Fruit fly (Drosophila melanogaster) whole organism, embryonic: ENCODE data around the gene CG42835.

Experiments used
- Adf1 ChIP-seq: fragments of 200-800 bp; sonication (Bioruptor generic); IDR thresholded peaks from 2 replicates; pipeline ENCODE4 v1.3.6; 2022; ENCODE audit warnings: missing biosample characterization, missing genetic modification characterization
- B-H2 ChIP-seq: fragments of 200-800 bp; sonication (Bioruptor generic); optimal IDR thresholded peaks from 2 replicates; lab custom pipeline; 2018; ENCODE audit warnings: missing biosample characterization, mild to moderate bottlenecking, missing genetic modification characterization
- C15 ChIP-seq: fragments of 200-800 bp; sonication (Bioruptor generic); IDR thresholded peaks from 3 replicates; pipeline ENCODE4 v1.3.6; 2022; ENCODE audit warnings: missing biosample characterization, missing genetic modification characterization
- CG10565 ChIP-seq: fragments of 200-800 bp; sonication (Bioruptor generic); optimal IDR thresholded peaks from 3 replicates; lab custom pipeline; 2016; ENCODE audit warnings: missing biosample characterization, mild to moderate bottlenecking, missing genetic modification characterization
- CG11247 ChIP-seq: fragments of 200-800 bp; sonication (Bioruptor generic); IDR thresholded peaks from 2 replicates; pipeline ENCODE4 v1.3.6; 2022; ENCODE audit warnings: missing biosample characterization, missing genetic modification characterization
- CG11723 ChIP-seq: fragments of 200-800 bp; sonication (Bioruptor generic); optimal IDR thresholded peaks from 2 replicates; lab custom pipeline; 2017; ENCODE audit warnings: missing biosample characterization, mild to moderate bottlenecking, missing genetic modification characterization
- CG12219 ChIP-seq: fragments of 200-800 bp; sonication (Bioruptor generic); optimal IDR thresholded peaks from 3 replicates; lab custom pipeline; 2018; ENCODE audit warnings: missing biosample characterization, mild to moderate bottlenecking, missing genetic modification characterization
- CG12659 ChIP-seq: fragments of 200-800 bp; sonication (Bioruptor generic); optimal IDR thresholded peaks from 3 replicates; lab custom pipeline; 2017; ENCODE audit warnings: mild to moderate bottlenecking, missing biosample characterization, missing genetic modification reagents, missing genetic modification characterization
- CG13894 ChIP-seq: fragments of 200-800 bp; sonication (Bioruptor generic); optimal IDR thresholded peaks from 3 replicates; lab custom pipeline; 2018; ENCODE audit warnings: missing biosample characterization, mild to moderate bottlenecking, missing genetic modification characterization, moderate library complexity
- CG14014 ChIP-seq: fragments of 200-800 bp; sonication (Bioruptor generic); IDR thresholded peaks from 2 replicates; pipeline ENCODE4 v1.3.6; 2022; ENCODE audit warnings: missing biosample characterization, missing genetic modification characterization
- CG14667 ChIP-seq: fragments of 200-800 bp; sonication (Bioruptor generic); IDR thresholded peaks from 2 replicates; pipeline ENCODE4 v1.3.6; 2022; ENCODE audit warnings: missing biosample characterization, missing genetic modification characterization
- CG2129 ChIP-seq: fragments of 200-800 bp; sonication (Bioruptor generic); IDR thresholded peaks from 2 replicates; pipeline ENCODE4 v1.3.6; 2022; ENCODE audit warnings: missing biosample characterization, missing genetic modification characterization; ENCODE audit not compliant: partially characterized antibody
- CG3407 ChIP-seq: fragments of 200-800 bp; sonication (Bioruptor generic); optimal IDR thresholded peaks from 2 replicates; lab custom pipeline; 2018; ENCODE audit warnings: missing biosample characterization, mild to moderate bottlenecking, missing genetic modification characterization
- CG34422 ChIP-seq: fragments of 200-800 bp; sonication (Bioruptor generic); IDR thresholded peaks from 3 replicates; pipeline ENCODE4 v1.3.6; 2022; ENCODE audit warnings: missing biosample characterization, missing genetic modification characterization
- CG3838 ChIP-seq: fragments of 200-800 bp; sonication (Bioruptor generic); optimal IDR thresholded peaks from 3 replicates; lab custom pipeline; 2016; ENCODE audit warnings: missing biosample characterization, missing genetic modification characterization
- CG4360 ChIP-seq: fragments of 200-800 bp; sonication (Bioruptor generic); IDR thresholded peaks from 2 replicates; pipeline ENCODE4 v1.3.6; 2022; ENCODE audit warnings: missing biosample characterization, missing genetic modification characterization
- CG5245 ChIP-seq: fragments of 200-800 bp; sonication (Bioruptor generic); optimal IDR thresholded peaks from 3 replicates; lab custom pipeline; 2016; ENCODE audit warnings: missing biosample characterization, missing genetic modification characterization
- CG6854 ChIP-seq: fragments of 200-800 bp; sonication (Bioruptor generic); optimal IDR thresholded peaks from 3 replicates; lab custom pipeline; 2017; ENCODE audit warnings: missing biosample characterization, mild to moderate bottlenecking, missing genetic modification characterization
- CG7839 ChIP-seq: fragments of 200-800 bp; sonication (Bioruptor generic); optimal IDR thresholded peaks from 3 replicates; lab custom pipeline; 2018; ENCODE audit warnings: missing biosample characterization, mild to moderate bottlenecking, missing genetic modification characterization, moderate library complexity
- CG9727 ChIP-seq: fragments of 200-800 bp; sonication (Bioruptor generic); optimal IDR thresholded peaks from 3 replicates; lab custom pipeline; 2017; ENCODE audit warnings: missing biosample characterization, mild to moderate bottlenecking, missing genetic modification characterization
- CTCF ChIP-seq: fragments of 200-800 bp; sonication (Bioruptor generic); optimal IDR thresholded peaks from 2 replicates; lab custom pipeline; 2017; ENCODE audit warnings: missing biosample characterization, mild to moderate bottlenecking, missing genetic modification characterization, moderate library complexity
- CrebB ChIP-seq: fragments of 200-800 bp; sonication (Bioruptor generic); optimal IDR thresholded peaks from 3 replicates; lab custom pipeline; 2018; ENCODE audit warnings: missing biosample characterization, mild to moderate bottlenecking, missing genetic modification characterization
- Deaf1 ChIP-seq: fragments of 200-800 bp; optimal IDR thresholded peaks from 3 replicates; lab custom pipeline; 2019; ENCODE audit warnings: missing biosample characterization, mild to moderate bottlenecking, missing genetic modification characterization, moderate library complexity
- Dp ChIP-seq: fragments of 200-800 bp; sonication (Bioruptor generic); optimal IDR thresholded peaks from 2 replicates; lab custom pipeline; 2018; ENCODE audit warnings: missing biosample characterization, mild to moderate bottlenecking, missing genetic modification characterization, moderate library complexity
- E2f1 ChIP-seq: fragments of 200-800 bp; sonication (Bioruptor generic); IDR thresholded peaks from 2 replicates; pipeline ENCODE4 v1.3.6; 2022; ENCODE audit warnings: missing biosample characterization, missing genetic modification characterization
- Gug ChIP-seq: fragments of 200-800 bp; sonication (Bioruptor generic); IDR thresholded peaks from 4 replicates; pipeline ENCODE4 v1.3.6; 2022; ENCODE audit warnings: missing biosample characterization, missing genetic modification characterization
- Neu2 ChIP-seq: fragments of 200-800 bp; sonication (Bioruptor generic); optimal IDR thresholded peaks from 3 replicates; lab custom pipeline; 2016; ENCODE audit warnings: missing biosample characterization, missing genetic modification characterization, borderline replicate concordance
- Sin3A ChIP-seq: fragments of >200 bp; optimal IDR thresholded peaks from 2 replicates; lab custom pipeline; 2018
- Tbp ChIP-seq: fragments of >200 bp; optimal IDR thresholded peaks from 2 replicates; lab custom pipeline; 2018; ENCODE audit warnings: missing biosample characterization, missing genetic modification characterization
- ap ChIP-seq: fragments of 200-800 bp; sonication (Bioruptor generic); IDR thresholded peaks from 2 replicates; pipeline ENCODE4 v1.3.6; 2022; ENCODE audit warnings: missing biosample characterization, missing genetic modification characterization
- bowl ChIP-seq: fragments of 200-800 bp; sonication (Bioruptor generic); IDR thresholded peaks from 2 replicates; pipeline ENCODE4 v1.3.6; 2022; ENCODE audit warnings: missing biosample characterization, missing genetic modification characterization
- cas ChIP-seq: fragments of 200-800 bp; sonication (Bioruptor generic); IDR thresholded peaks from 2 replicates; pipeline ENCODE4 v1.3.6; 2022; ENCODE audit warnings: missing biosample characterization, missing genetic modification characterization
- cato ChIP-seq: fragments of 200-800 bp; sonication (Bioruptor generic); optimal IDR thresholded peaks from 2 replicates; lab custom pipeline; 2016; ENCODE audit warnings: missing biosample characterization, missing genetic modification characterization, borderline replicate concordance
- croc ChIP-seq: fragments of 200-800 bp; sonication (Bioruptor generic); conservative IDR thresholded peaks from 3 replicates; pipeline ENCODE4 v1.3.6; 2022; ENCODE audit warnings: missing biosample characterization, missing genetic modification characterization
- dm ChIP-seq: fragments of 200-800 bp; sonication (Bioruptor generic); optimal IDR thresholded peaks from 3 replicates; lab custom pipeline; 2016; ENCODE audit warnings: missing biosample characterization, missing genetic modification characterization
- dysf ChIP-seq: fragments of 200-800 bp; sonication (Bioruptor generic); IDR thresholded peaks from 3 replicates; pipeline ENCODE4 v1.3.6; 2022; ENCODE audit warnings: missing biosample characterization, missing genetic modification characterization
- eve ChIP-seq, 2 experiments: fragments of >200 bp; optimal IDR thresholded peaks; 2 replicates each; lab custom pipeline; 2017; ENCODE audit warnings: missing biosample characterization in 2 of 2, missing genetic modification characterization in 2 of 2
- ewg ChIP-seq: fragments of 200-800 bp; sonication (Bioruptor generic); optimal IDR thresholded peaks from 3 replicates; lab custom pipeline; 2017; ENCODE audit warnings: mild to moderate bottlenecking, missing biosample characterization, missing genetic modification reagents, missing genetic modification characterization
- gcm ChIP-seq: fragments of 200-800 bp; sonication (Bioruptor generic); optimal IDR thresholded peaks from 2 replicates; lab custom pipeline; 2019; ENCODE audit warnings: missing biosample characterization, mild to moderate bottlenecking, missing genetic modification characterization, moderate library complexity
- ind ChIP-seq: fragments of 200-800 bp; sonication (Bioruptor generic); optimal IDR thresholded peaks from 3 replicates; lab custom pipeline; 2016; ENCODE audit warnings: missing biosample characterization, missing genetic modification characterization
- lilli ChIP-seq: fragments of 200-800 bp; sonication (Bioruptor generic); optimal IDR thresholded peaks from 3 replicates; lab custom pipeline; 2016; ENCODE audit warnings: missing biosample characterization, missing genetic modification characterization
- lola ChIP-seq, 3 experiments: fragments of >200 bp in 2 of 3; fragments of 200-800 bp in 1 of 3; sonication (Bioruptor generic) in 1 of 3; optimal IDR thresholded peaks; 2 replicates each; lab custom pipeline; 2017 to 2019; ENCODE audit warnings: missing biosample characterization in 3 of 3, missing genetic modification characterization in 3 of 3, mild to moderate bottlenecking in 1 of 3, moderate library complexity in 1 of 3
- mld ChIP-seq: fragments of 200-800 bp; sonication (Bioruptor generic); IDR thresholded peaks from 3 replicates; pipeline ENCODE4 v1.3.6; 2022; ENCODE audit warnings: missing biosample characterization, missing genetic modification characterization; ENCODE audit not compliant: partially characterized antibody
- salm ChIP-seq: fragments of 200-800 bp; sonication (Bioruptor generic); optimal IDR thresholded peaks from 2 replicates; lab custom pipeline; 2018; ENCODE audit warnings: missing biosample characterization, mild to moderate bottlenecking, missing genetic modification characterization
- scrt ChIP-seq: fragments of 200-800 bp; sonication (Bioruptor generic); optimal IDR thresholded peaks from 2 replicates; lab custom pipeline; 2018; ENCODE audit warnings: missing biosample characterization, mild to moderate bottlenecking, missing genetic modification characterization, moderate library complexity
- sr ChIP-seq: fragments of 200-800 bp; sonication (Bioruptor generic); IDR thresholded peaks from 3 replicates; pipeline ENCODE4 v1.3.6; 2022; ENCODE audit warnings: missing biosample characterization, missing genetic modification characterization
- tgo ChIP-seq: fragments of 200-800 bp; sonication (Bioruptor generic); IDR thresholded peaks from 3 replicates; pipeline ENCODE4 v1.3.6; 2022; ENCODE audit warnings: missing biosample characterization, missing genetic modification characterization
- tna ChIP-seq: fragments of 200-800 bp; sonication (Bioruptor generic); IDR thresholded peaks from 2 replicates; pipeline ENCODE4 v1.3.6; 2022; ENCODE audit warnings: missing biosample characterization, missing genetic modification characterization; ENCODE audit not compliant: partially characterized antibody
- tup ChIP-seq: fragments of 200-800 bp; sonication (Bioruptor generic); optimal IDR thresholded peaks from 2 replicates; lab custom pipeline; 2016; ENCODE audit warnings: missing biosample characterization, mild to moderate bottlenecking, missing genetic modification characterization, moderate library complexity
- vnd ChIP-seq: fragments of 200-800 bp; sonication (Bioruptor generic); IDR thresholded peaks from 3 replicates; pipeline ENCODE4 v1.3.6; 2022; ENCODE audit warnings: missing biosample characterization, missing genetic modification characterization; ENCODE audit not compliant: partially characterized antibody

The CG42835 gene

DNA sequence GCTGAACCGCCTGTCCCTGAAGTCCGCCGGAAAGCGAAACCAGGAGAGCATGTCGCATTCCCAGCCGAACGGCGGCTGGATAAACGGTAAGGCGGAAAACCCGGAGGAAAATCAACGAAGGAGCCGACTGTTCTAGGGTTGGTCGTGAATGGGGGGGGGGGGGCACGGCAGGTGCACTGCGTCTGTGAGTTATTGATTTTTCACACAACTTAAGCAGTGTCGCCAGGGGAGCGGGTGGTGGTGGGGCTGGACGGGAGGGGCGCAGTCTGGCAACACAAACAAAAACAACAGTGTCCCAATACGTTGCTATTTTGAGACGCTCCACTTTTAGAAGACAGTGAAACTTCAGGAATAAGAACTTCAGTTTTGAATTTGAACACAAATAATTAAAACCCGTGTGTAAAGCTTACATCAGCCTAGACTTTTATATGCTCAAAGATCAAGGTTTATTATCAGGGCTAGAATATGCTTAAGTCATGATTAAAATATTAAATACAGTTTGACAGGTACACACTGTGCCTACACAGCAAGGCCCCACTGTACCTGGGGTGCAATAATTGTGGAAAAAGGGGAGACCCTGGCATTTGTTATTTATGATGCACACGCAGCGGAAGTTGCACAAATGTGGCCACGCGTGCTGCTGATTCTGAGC lies 34.1 kb upstream of the CG42835 start (continued):
- TF ChIP-seq CG2129 (GFP tag; lab: Robert Waterston, UW) (no peak), bowl (GFP tag; lab: Robert Waterston, UW) (no peak), tna (no peak), croc (peak; percentile 64), C15 (GFP tag; lab: Robert Waterston, UW) (no peak; the same call in 2 of the 3 replicates), CTCF (GFP tag; lab: Kevin White, UChicago) (no peak), salm (tag; lab: Kevin White, UChicago) (peak; percentile 61), CG34422 (GFP tag; lab: Robert Waterston, UW) (peak; percentile 35; the same call in 2 of the 3 replicates), Neu2 (GFP tag; lab: Kevin White, UChicago) (no peak), CG11723 (GFP tag; lab: Kevin White, UChicago) (peak; percentile 25), tgo (GFP tag; lab: Robert Waterston, UW) (peak; percentile 68), Gug (peak; percentile 66; the same call in 3 of the 4 replicates), Dp (GFP tag; lab: Kevin White, UChicago) (no peak), CG3838 (no peak), mld (no peak), CG12659 (GFP tag; lab: Kevin White, UChicago) (peak; percentile 26), CG7839 (tag; lab: Kevin White, UChicago) (peak; percentile 73), CG5245 (peak; percentile 64), scrt (GFP tag; lab: Kevin White, UChicago) (no peak), tup (GFP tag; lab: Kevin White, UChicago) (no peak), sr (GFP tag; lab: Robert Waterston, UW) (0 out of 3 replicates have a peak, but pooled peaks have one; percentile 18), CG10565 (GFP tag; lab: Kevin White, UChicago) (no peak), dm (GFP tag; lab: Kevin White, UChicago) (no peak), cato (GFP tag; lab: Kevin White, UChicago) (no peak), lola (GFP tag; optimal IDR thresholded peaks at IDR 0.05; lab: Kevin White, UChicago) (peak in 1 of 3 experiments; percentile 51), E2f1 (peak; percentile 71; the same call in 1 of the 2 replicates), gcm (GFP tag; lab: Kevin White, UChicago) (peak; percentile 48), CG13894 (tag; lab: Kevin White, UChicago) (no peak), CG12219 (GFP tag; lab: Kevin White, UChicago) (peak; percentile 64), CG6854 (GFP tag; lab: Kevin White, UChicago) (no peak), lilli (GFP tag; lab: Kevin White, UChicago) (peak; percentile 52), B-H2 (no peak), CrebB (tag; lab: Kevin White, UChicago) (no peak), Deaf1 (tag; lab: Kevin White, UChicago) (no peak), vnd (GFP tag; lab: Robert Waterston, UW) (no peak), dysf (GFP tag; lab: Robert Waterston, UW) (peak; percentile 65), eve (GFP tag; optimal IDR thresholded peaks at IDR 0.05; lab: Kevin White, UChicago) (peak in 1 of 2 experiments; percentile 57), Adf1 (GFP tag; lab: Robert Waterston, UW) (no peak), ewg (peak; percentile 64), CG9727 (GFP tag; lab: Kevin White, UChicago) (peak; percentile 57), CG14667 (GFP tag; lab: Robert Waterston, UW) (peak; percentile 72), cas (GFP tag; lab: Robert Waterston, UW) (no peak), Tbp (no peak), Sin3A (lab: Kevin White, UChicago) (no peak), CG14014 (GFP tag; lab: Robert Waterston, UW) (peak; percentile 61), ind (peak; percentile 64), CG11247 (GFP tag; lab: Robert Waterston, UW) (peak; percentile 56; the same call in 1 of the 2 replicates), CG3407 (peak; percentile 66), ap (GFP tag; lab: Robert Waterston, UW) (peak; percentile 67), CG4360 (GFP tag; lab: Robert Waterston, UW) (peak; percentile 40; the same call in 1 of the 2 replicates)
